Fruit fly (Drosophila melanogaster) whole organism, embryonic: ENCODE results near the gene M6.

ENCODE experiments used
- CG10267 ChIP-seq: fragments of 200-800 bp; sonication (Bioruptor generic); optimal IDR thresholded peaks from 2 replicates; lab custom pipeline; 2018; ENCODE audit warnings: missing biosample characterization, mild to moderate bottlenecking, missing genetic modification characterization, moderate library complexity
- CG10431 ChIP-seq: fragments of 200-800 bp; sonication (Bioruptor generic); optimal IDR thresholded peaks from 3 replicates; lab custom pipeline; 2018; ENCODE audit warnings: missing biosample characterization, mild to moderate bottlenecking, missing genetic modification characterization
- CG10543 ChIP-seq: fragments of 200-800 bp; sonication (Bioruptor generic); optimal IDR thresholded peaks from 3 replicates; lab custom pipeline; 2017; ENCODE audit warnings: missing biosample characterization, mild to moderate bottlenecking, missing genetic modification characterization, moderate library complexity
- CG14860 ChIP-seq: fragments of 200-800 bp; sonication (Bioruptor generic); IDR thresholded peaks from 3 replicates; pipeline ENCODE4 v1.3.6; 2022; ENCODE audit warnings: missing biosample characterization, missing genetic modification characterization; ENCODE audit not compliant: partially characterized antibody
- CG15073 ChIP-seq: fragments of 200-800 bp; sonication (Bioruptor generic); optimal IDR thresholded peaks from 2 replicates; lab custom pipeline; 2016; ENCODE audit warnings: missing biosample characterization, missing genetic modification characterization
- CG17186 ChIP-seq: fragments of 200-800 bp; sonication (Bioruptor generic); optimal IDR thresholded peaks from 3 replicates; lab custom pipeline; 2017; ENCODE audit warnings: missing biosample characterization, missing genetic modification reagents, missing genetic modification characterization
- CG1792 ChIP-seq: fragments of 200-800 bp; sonication (Bioruptor generic); optimal IDR thresholded peaks from 2 replicates; lab custom pipeline; 2016; ENCODE audit warnings: missing biosample characterization, missing genetic modification characterization
- CG2116 ChIP-seq: fragments of 200-800 bp; sonication (Bioruptor generic); optimal IDR thresholded peaks from 3 replicates; lab custom pipeline; 2018; ENCODE audit warnings: missing biosample characterization, mild to moderate bottlenecking, missing genetic modification characterization
- CG30431 ChIP-seq: fragments of 200-800 bp; sonication (Bioruptor generic); optimal IDR thresholded peaks from 2 replicates; lab custom pipeline; 2017; ENCODE audit warnings: missing biosample characterization, missing genetic modification characterization
- CG31441 ChIP-seq: fragments of 200-800 bp; sonication (Bioruptor generic); IDR thresholded peaks from 2 replicates; pipeline ENCODE4 v1.3.6; 2022; ENCODE audit warnings: missing biosample characterization, missing genetic modification characterization
- CG32532 ChIP-seq: fragments of 200-800 bp; sonication (Bioruptor generic); IDR thresholded peaks from 2 replicates; pipeline ENCODE4 v1.3.6; 2022; ENCODE audit warnings: missing biosample characterization, missing genetic modification characterization
- CG32772 ChIP-seq: fragments of 200-800 bp; sonication (Bioruptor generic); IDR thresholded peaks from 2 replicates; pipeline ENCODE4 v1.3.6; 2022; ENCODE audit warnings: missing biosample characterization, missing genetic modification characterization
- CG3847 ChIP-seq: fragments of 200-800 bp; sonication (Bioruptor generic); IDR thresholded peaks from 2 replicates; pipeline ENCODE4 v1.3.6; 2022; ENCODE audit warnings: missing biosample characterization, missing genetic modification characterization
- CG3995 ChIP-seq: fragments of 200-800 bp; sonication (Bioruptor generic); optimal IDR thresholded peaks from 3 replicates; lab custom pipeline; 2016; ENCODE audit warnings: missing biosample characterization, missing genetic modification characterization
- CG4730 ChIP-seq: fragments of 200-800 bp; sonication (Bioruptor generic); IDR thresholded peaks from 2 replicates; pipeline ENCODE4 v1.3.6; 2022; ENCODE audit warnings: missing biosample characterization, missing genetic modification characterization
- CG4854 ChIP-seq: fragments of 200-800 bp; sonication (Bioruptor generic); optimal IDR thresholded peaks from 2 replicates; lab custom pipeline; 2016; ENCODE audit warnings: missing biosample characterization, missing genetic modification characterization, inconsistent platforms
- CG7556 ChIP-seq: fragments of 200-800 bp; sonication (Bioruptor generic); optimal IDR thresholded peaks from 2 replicates; lab custom pipeline; 2017; ENCODE audit warnings: missing biosample characterization, mild to moderate bottlenecking, missing genetic modification characterization
- CG9609 ChIP-seq: fragments of 200-800 bp; sonication (Bioruptor generic); optimal IDR thresholded peaks from 3 replicates; lab custom pipeline; 2016; ENCODE audit warnings: missing biosample characterization, missing genetic modification characterization
- HLH54F ChIP-seq: fragments of 200-800 bp; sonication (Bioruptor generic); optimal IDR thresholded peaks from 3 replicates; lab custom pipeline; 2016; ENCODE audit warnings: missing biosample characterization, missing genetic modification characterization
- Hand ChIP-seq: fragments of 200-800 bp; sonication (Bioruptor generic); optimal IDR thresholded peaks from 2 replicates; lab custom pipeline; 2017; ENCODE audit warnings: mild to moderate bottlenecking, missing biosample characterization, missing genetic modification reagents, missing genetic modification characterization
- Hr3 ChIP-seq: fragments of 200-800 bp; sonication (Bioruptor generic); optimal IDR thresholded peaks from 3 replicates; lab custom pipeline; 2016; ENCODE audit warnings: missing biosample characterization, missing genetic modification characterization
- Jarid2 ChIP-seq: fragments of 200-800 bp; sonication (Bioruptor generic); optimal IDR thresholded peaks from 3 replicates; lab custom pipeline; 2017; ENCODE audit warnings: mild to moderate bottlenecking, missing biosample characterization, missing genetic modification reagents, missing genetic modification characterization
- Lpt ChIP-seq: fragments of >200 bp; optimal IDR thresholded peaks from 2 replicates; lab custom pipeline; 2018; ENCODE audit warnings: missing biosample characterization, missing genetic modification characterization
- Mad ChIP-seq: fragments of 200-800 bp; sonication (Bioruptor generic); optimal IDR thresholded peaks from 2 replicates; lab custom pipeline; 2016; ENCODE audit warnings: missing biosample characterization, missing genetic modification characterization
- Ptx1 ChIP-seq: fragments of 200-800 bp; sonication (Bioruptor generic); IDR thresholded peaks from 2 replicates; pipeline ENCODE4 v1.3.6; 2022; ENCODE audit warnings: missing biosample characterization, missing genetic modification characterization
- TFAM ChIP-seq: fragments of 200-800 bp; sonication (Bioruptor generic); optimal IDR thresholded peaks from 2 replicates; lab custom pipeline; 2017; ENCODE audit warnings: missing biosample characterization, missing genetic modification characterization, inconsistent platforms
- Taf1 ChIP-seq: fragments of 200-800 bp; sonication (Bioruptor generic); IDR thresholded peaks from 2 replicates; pipeline ENCODE4 v1.3.6; 2022; ENCODE audit warnings: missing biosample characterization, missing genetic modification characterization
- abd-A ChIP-seq: fragments of 200-800 bp; sonication (Bioruptor generic); optimal IDR thresholded peaks from 3 replicates; lab custom pipeline; 2019; ENCODE audit warnings: missing biosample characterization, mild to moderate bottlenecking, missing genetic modification characterization, moderate library complexity
- bigmax ChIP-seq: fragments of 200-800 bp; sonication (Bioruptor generic); optimal IDR thresholded peaks from 2 replicates; lab custom pipeline; 2018; ENCODE audit warnings: missing biosample characterization, mild to moderate bottlenecking, missing genetic modification characterization
- cas ChIP-seq: fragments of 200-800 bp; sonication (Bioruptor generic); IDR thresholded peaks from 2 replicates; pipeline ENCODE4 v1.3.6; 2022; ENCODE audit warnings: missing biosample characterization, missing genetic modification characterization
- chm ChIP-seq: fragments of 200-800 bp; sonication (Bioruptor generic); IDR thresholded peaks from 2 replicates; pipeline ENCODE4 v1.3.6; 2022; ENCODE audit warnings: missing biosample characterization, missing genetic modification characterization
- fd3F ChIP-seq: fragments of 200-800 bp; sonication (Bioruptor generic); optimal IDR thresholded peaks from 2 replicates; lab custom pipeline; 2018; ENCODE audit warnings: missing biosample characterization, mild to moderate bottlenecking, missing genetic modification characterization, moderate library complexity
- fd64A ChIP-seq: fragments of 200-800 bp; sonication (Bioruptor generic); optimal IDR thresholded peaks from 3 replicates; lab custom pipeline; 2018; ENCODE audit warnings: missing biosample characterization, mild to moderate bottlenecking, missing genetic modification characterization
- gsb ChIP-seq: fragments of 200-800 bp; sonication (Bioruptor generic); IDR thresholded peaks from 2 replicates; pipeline ENCODE4 v1.3.6; 2022; ENCODE audit warnings: missing biosample characterization, missing genetic modification characterization
- hth ChIP-seq: fragments of >200 bp; optimal IDR thresholded peaks from 2 replicates; lab custom pipeline; 2017; ENCODE audit warnings: inconsistent platforms
- jumu ChIP-seq: fragments of 200-800 bp; sonication (Bioruptor generic); optimal IDR thresholded peaks from 3 replicates; lab custom pipeline; 2016; ENCODE audit warnings: missing biosample characterization, missing genetic modification characterization
- klu ChIP-seq: fragments of 200-800 bp; sonication (Bioruptor generic); IDR thresholded peaks from 2 replicates; pipeline ENCODE4 v1.3.6; 2022; ENCODE audit warnings: missing biosample characterization, missing genetic modification characterization
- knrl ChIP-seq: fragments of 200-800 bp; sonication (Bioruptor generic); IDR thresholded peaks from 3 replicates; pipeline ENCODE4 v1.3.6; 2022; ENCODE audit warnings: missing biosample characterization, missing genetic modification characterization; ENCODE audit not compliant: partially characterized antibody
- onecut ChIP-seq: fragments of 200-800 bp; sonication (Bioruptor generic); IDR thresholded peaks from 2 replicates; pipeline ENCODE4 v1.3.6; 2022; ENCODE audit warnings: missing biosample characterization, missing genetic modification characterization
- p53 ChIP-seq: fragments of 200-800 bp; sonication (Bioruptor generic); optimal IDR thresholded peaks from 2 replicates; lab custom pipeline; 2016; ENCODE audit warnings: missing biosample characterization, missing genetic modification characterization
- pfk ChIP-seq: fragments of 200-800 bp; sonication (Bioruptor generic); optimal IDR thresholded peaks from 2 replicates; lab custom pipeline; 2018; ENCODE audit warnings: missing biosample characterization, mild to moderate bottlenecking, missing genetic modification characterization, moderate library complexity
- pho ChIP-seq: fragments of 200-800 bp; sonication (Bioruptor generic); optimal IDR thresholded peaks from 2 replicates; lab custom pipeline; 2016; ENCODE audit warnings: missing biosample characterization, missing genetic modification characterization
- prd ChIP-seq, 3 experiments: fragments of >200 bp in 2 of 3; fragments of 200-800 bp in 1 of 3; sonication (Bioruptor generic) in 1 of 3; optimal IDR thresholded peaks in 2 of 3; IDR thresholded peaks in 1 of 3; 2 replicates in 2 of 3; 3 replicates in 1 of 3; pipeline versions ENCODE4 v1.3.6 to Lab custom; 2017 to 2022; ENCODE audit warnings: missing biosample characterization in 1 of 3, missing genetic modification characterization in 1 of 3
- salm ChIP-seq: fragments of 200-800 bp; sonication (Bioruptor generic); optimal IDR thresholded peaks from 2 replicates; lab custom pipeline; 2018; ENCODE audit warnings: missing biosample characterization, mild to moderate bottlenecking, missing genetic modification characterization
- sens-2 ChIP-seq: fragments of 200-800 bp; sonication (Bioruptor generic); IDR thresholded peaks from 2 replicates; pipeline ENCODE4 v1.3.6; 2022; ENCODE audit warnings: missing biosample characterization, missing genetic modification characterization
- seq ChIP-seq: fragments of 200-800 bp; sonication (Bioruptor generic); IDR thresholded peaks from 2 replicates; pipeline ENCODE4 v1.3.6; 2022; ENCODE audit warnings: missing biosample characterization, missing genetic modification characterization
- sim ChIP-seq: fragments of 200-800 bp; sonication (Bioruptor generic); IDR thresholded peaks from 2 replicates; pipeline ENCODE4 v1.3.6; 2022; ENCODE audit warnings: missing biosample characterization, missing genetic modification characterization
- tin ChIP-seq: fragments of 200-800 bp; sonication (Bioruptor generic); optimal IDR thresholded peaks from 3 replicates; lab custom pipeline; 2016; ENCODE audit warnings: missing biosample characterization, missing genetic modification characterization
- wdn ChIP-seq: fragments of 200-800 bp; sonication (Bioruptor generic); IDR thresholded peaks from 2 replicates; pipeline ENCODE4 v1.3.6; 2022; ENCODE audit warnings: missing biosample characterization, missing genetic modification characterization

The M6 gene

dm6 chr3L:21539245-21540196 is 31.9 kb downstream of the M6 start, which contains the start of the genes COX8 and VhaM9.7-b (continued):
- TF ChIP-seq cas (GFP tag; lab: Robert Waterston, UW) = no peak
- no peak for TF ChIP-seq salm (tag; lab: Kevin White, UChicago)
- peak; percentile 61; the same call in 1 of the 3 replicates for TF ChIP-seq CG14860 (GFP tag; lab: Robert Waterston, UW)
- TF ChIP-seq CG32772 (GFP tag; lab: Robert Waterston, UW) = no peak; the same call in 1 of the 2 replicates
- TF ChIP-seq CG2116 (GFP tag; lab: Kevin White, UChicago) = peak; percentile 61
- TF ChIP-seq pho (GFP tag; lab: Kevin White, UChicago) = peak; percentile 13
- no peak for TF ChIP-seq Jarid2 (GFP tag; lab: Kevin White, UChicago)
- TF ChIP-seq Taf1 (GFP tag; lab: Robert Waterston, UW) = peak; percentile 62; the same call in 1 of the 2 replicates
- TF ChIP-seq chm (GFP tag; lab: Robert Waterston, UW) = no peak
- TF ChIP-seq fd64A (GFP tag; lab: Kevin White, UChicago) = no peak
- no peak for TF ChIP-seq p53
- TF ChIP-seq klu (GFP tag; lab: Robert Waterston, UW) = peak; percentile 58; the same call in 1 of the 2 replicates
- TF ChIP-seq fd3F (GFP tag; lab: Kevin White, UChicago) = peak; percentile 32
- TF ChIP-seq TFAM (GFP tag; lab: Kevin White, UChicago) = no peak
- TF ChIP-seq Ptx1 = no peak
- TF ChIP-seq hth (lab: Kevin White, UChicago) = no peak
- TF ChIP-seq Mad (GFP tag; lab: Kevin White, UChicago) = no peak
- peak; percentile 49; the same call in 1 of the 2 replicates for TF ChIP-seq CG3847 (GFP tag; lab: Robert Waterston, UW)
- no peak for TF ChIP-seq CG10431
- peak; percentile 24 for TF ChIP-seq pfk (GFP tag; lab: Kevin White, UChicago)
- no peak for TF ChIP-seq abd-A (tag; lab: Kevin White, UChicago)
- no peak for TF ChIP-seq CG7556
- peak; percentile 72 for TF ChIP-seq HLH54F
- no peak for TF ChIP-seq gsb (GFP tag; lab: Robert Waterston, UW)
- peak; percentile 64 for TF ChIP-seq tin (GFP tag; lab: Kevin White, UChicago)
- TF ChIP-seq CG1792 = no peak
- TF ChIP-seq CG15073 (GFP tag; lab: Kevin White, UChicago) = no peak
- no peak for TF ChIP-seq CG30431 (GFP tag; lab: Kevin White, UChicago)
- TF ChIP-seq Hand = no peak
- peak; percentile 88 for TF ChIP-seq bigmax (GFP tag; lab: Kevin White, UChicago)
- no peak for TF ChIP-seq CG4854 (GFP tag; lab: Kevin White, UChicago)
- peak; percentile 60 for TF ChIP-seq Hr3 (GFP tag; lab: Kevin White, UChicago)
- no peak for TF ChIP-seq prd (optimal IDR thresholded peaks at IDR 0.05; lab: Kevin White, UChicago)
- TF ChIP-seq prd (GFP tag; IDR thresholded peaks at IDR 0.05; lab: Robert Waterston, UW) = peak; percentile 78; the same call in 2 of the 3 replicates
- TF ChIP-seq seq (GFP tag; lab: Robert Waterston, UW) = no peak
- TF ChIP-seq CG17186 = no peak
- peak; percentile 74 for TF ChIP-seq knrl (GFP tag; lab: Robert Waterston, UW)
- no peak for TF ChIP-seq CG31441 (GFP tag; lab: Robert Waterston, UW)
- TF ChIP-seq CG9609 (GFP tag; lab: Kevin White, UChicago) = peak; percentile 25
- TF ChIP-seq CG10543 (GFP tag; lab: Kevin White, UChicago) = peak; percentile 40
- no peak for TF ChIP-seq sens-2 (GFP tag; lab: Robert Waterston, UW)
- TF ChIP-seq CG10267 (tag; lab: Kevin White, UChicago) = peak; percentile 62
- TF ChIP-seq CG4730 (GFP tag; lab: Robert Waterston, UW) = 0 out of 2 replicates have a peak, but pooled peaks have one; percentile 67
- no peak for TF ChIP-seq Lpt (GFP tag; lab: Kevin White, UChicago)
- peak; percentile 55 for TF ChIP-seq CG3995 (GFP tag; lab: Kevin White, UChicago)
- 0 out of 2 replicates have a peak, but pooled peaks have one; percentile 47 for TF ChIP-seq wdn (GFP tag; lab: Robert Waterston, UW)
- TF ChIP-seq jumu (GFP tag; lab: Kevin White, UChicago) = peak; percentile 44
- TF ChIP-seq CG32532 = peak; percentile 70; the same call in 1 of the 2 replicates
- peak; percentile 82 for TF ChIP-seq onecut (GFP tag; lab: Robert Waterston, UW)
- no peak for TF ChIP-seq sim (GFP tag; lab: Robert Waterston, UW)
